Fruit fly (Drosophila melanogaster): Measurements from ENCODE around the gene ro.

ro gene

DNA sequence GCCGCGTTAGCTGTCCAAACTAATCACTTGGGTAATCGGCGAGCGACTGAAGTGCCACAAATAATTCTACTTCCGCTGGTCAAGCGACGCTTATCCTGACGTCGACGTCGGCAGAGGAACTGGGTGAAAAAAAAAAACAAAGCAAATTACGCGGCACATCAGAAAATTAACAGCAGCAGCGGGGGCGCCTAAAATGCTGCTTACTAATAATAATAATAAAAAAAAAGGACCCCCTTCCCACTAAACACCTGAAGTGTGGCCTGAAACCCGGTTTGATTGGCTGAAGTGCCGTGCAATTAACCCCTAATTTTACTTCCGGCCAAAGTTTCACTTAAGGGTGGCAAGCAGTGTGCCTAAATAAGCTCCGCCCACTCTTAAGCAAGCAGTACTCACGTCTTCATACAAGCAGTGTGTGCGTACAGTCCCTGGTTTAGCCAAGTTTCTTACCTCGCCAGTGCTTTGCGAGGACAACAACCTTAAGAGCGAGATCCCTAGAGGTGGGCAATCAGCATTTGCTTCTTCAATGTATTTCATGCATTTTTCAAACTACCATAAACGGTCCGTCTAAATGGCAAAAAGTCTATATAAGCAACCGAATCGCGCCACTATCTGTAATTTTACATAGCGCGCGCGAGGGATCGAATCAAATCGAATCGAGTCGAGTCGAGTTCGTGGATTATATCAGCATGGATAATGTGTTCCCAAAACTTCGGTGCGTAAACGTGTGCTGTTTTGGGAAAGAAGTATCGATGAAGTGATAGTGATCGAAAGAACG is at the start of gene ro, which contains the start of gene T48:
Gene ro, minus strand, starts transcription at position 51 of the 775 bp plus-strand sequence.
Gene T48, plus strand, starts transcription at position 614 of the 775 bp plus-strand sequence.
- TF ChIP-seq CG8478 (optimal IDR thresholded peaks at IDR 0.05) (no peak), CTCF (optimal IDR thresholded peaks at IDR 0.05) (peak; percentile 80 to 86)

DNA sequence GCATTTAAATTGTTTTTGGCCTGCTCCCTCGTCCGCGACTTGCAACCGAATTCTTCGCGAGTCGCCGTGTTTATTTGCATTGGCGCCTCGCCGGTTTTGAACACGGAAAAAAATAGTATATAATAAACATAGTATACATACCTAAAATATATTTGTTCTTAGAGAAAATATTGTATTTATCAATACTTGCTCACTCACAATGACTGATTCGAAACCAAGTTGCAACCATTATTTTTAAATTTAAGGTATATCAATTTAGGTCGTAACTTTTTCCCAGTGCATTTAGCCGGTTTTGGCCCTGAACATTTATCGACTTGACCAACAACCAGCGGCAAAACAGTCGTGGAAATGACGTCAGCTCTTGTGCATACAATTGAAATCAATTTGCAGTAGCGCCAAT is 47.5 kb upstream of the ro start:
- TF ChIP-seq CTCF (optimal IDR thresholded peaks at IDR 0.05), result no peak
- TF ChIP-seq CG8478 (optimal IDR thresholded peaks at IDR 0.05), result no peak

DNA sequence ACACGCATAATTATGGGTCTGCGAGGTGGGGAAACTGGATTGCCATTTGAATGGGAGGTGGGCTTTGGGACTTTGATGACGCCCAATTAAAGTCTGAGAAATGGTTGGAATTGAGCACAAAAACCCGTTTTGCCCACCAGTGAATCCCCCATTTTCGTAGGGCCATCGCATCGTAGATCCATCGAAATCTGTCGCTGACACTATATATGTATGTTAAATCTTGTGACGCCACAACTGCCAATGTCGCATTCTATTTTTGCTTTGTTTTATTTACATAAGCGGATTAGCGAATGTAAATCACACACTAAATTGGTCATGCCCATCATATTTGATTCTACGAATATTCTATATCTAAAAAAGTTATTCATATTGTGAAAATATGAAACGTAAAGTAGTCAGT is 45.5 kb upstream of the ro start:
- TF ChIP-seq CTCF (optimal IDR thresholded peaks at IDR 0.05), result no peak

DNA sequence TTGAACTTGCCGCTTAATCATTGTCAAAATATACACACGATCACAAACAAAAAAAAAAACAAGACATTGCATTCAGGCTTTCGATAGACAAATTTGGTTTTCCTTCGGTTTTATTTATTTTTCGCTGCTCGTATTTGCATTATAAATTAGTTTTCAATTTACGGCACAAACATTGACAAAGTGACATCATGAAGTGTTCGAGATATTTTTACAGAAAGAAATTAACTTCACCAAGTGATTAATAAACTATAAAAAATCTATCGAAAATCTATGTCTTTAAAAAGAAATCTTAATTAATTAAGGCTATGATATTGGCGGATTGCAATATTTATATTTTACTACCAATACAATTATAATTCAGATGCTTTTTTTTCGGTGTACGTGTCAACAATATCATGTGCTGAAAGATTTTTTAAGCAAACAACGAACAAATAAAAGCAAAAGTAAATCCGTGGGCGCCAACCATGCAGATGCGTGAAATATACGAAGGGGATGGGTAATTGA is 42.9 kb upstream of the ro start:
- no peak for TF ChIP-seq CG8478 (optimal IDR thresholded peaks at IDR 0.05)
- no peak for TF ChIP-seq CTCF (optimal IDR thresholded peaks at IDR 0.05)

DNA sequence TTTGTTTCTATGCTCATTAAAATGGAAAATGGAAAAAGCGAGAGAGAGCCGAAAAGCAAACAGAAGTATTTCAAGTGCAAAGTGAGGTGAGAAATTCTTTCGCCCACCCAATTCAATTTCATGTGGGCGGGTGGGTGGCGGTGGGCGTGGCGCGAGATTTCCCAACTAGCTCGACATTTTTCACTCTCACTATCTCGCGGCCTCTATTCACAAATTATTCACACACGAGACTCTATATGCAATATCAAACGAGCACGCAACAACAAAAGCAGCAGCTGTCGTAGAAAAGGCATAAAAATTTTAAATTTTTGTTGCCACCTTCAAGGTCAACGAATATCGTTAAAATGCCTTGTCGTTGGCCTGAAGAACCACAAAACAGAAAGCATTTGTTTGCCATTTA is 37.9 kb upstream of the ro start:
- TF ChIP-seq CTCF (optimal IDR thresholded peaks at IDR 0.05), result no peak
- no peak for TF ChIP-seq CG8478 (optimal IDR thresholded peaks at IDR 0.05)

DNA sequence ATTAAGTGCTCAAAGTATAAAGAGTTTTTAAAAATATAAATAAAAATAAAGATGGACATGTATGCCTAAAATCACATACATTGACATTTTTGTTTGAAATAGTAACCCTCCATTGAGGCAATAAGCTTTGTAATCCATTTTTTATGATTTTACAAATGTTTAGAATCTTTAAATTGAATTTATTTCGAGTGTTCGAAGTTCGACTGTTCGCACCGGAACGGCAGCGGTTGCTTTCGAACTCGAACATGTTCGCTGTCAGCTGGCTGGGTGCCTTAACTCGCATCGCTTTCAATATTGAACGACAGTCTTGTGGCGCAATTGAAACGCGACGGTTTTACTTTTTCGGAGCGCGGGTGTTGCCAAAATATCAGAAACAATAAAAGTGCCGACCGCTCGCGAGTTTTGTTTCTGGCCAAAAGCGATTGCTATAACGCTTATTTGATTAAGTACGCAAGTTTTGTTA is 34.5 kb upstream of the ro start, which contains the start of gene CG46339:
Gene CG46339, plus strand, starts transcription at position 299 of the 463 bp plus-strand sequence.
- TF ChIP-seq CG8478 (optimal IDR thresholded peaks at IDR 0.05) (no peak), CTCF (optimal IDR thresholded peaks at IDR 0.05) (no peak)

DNA sequence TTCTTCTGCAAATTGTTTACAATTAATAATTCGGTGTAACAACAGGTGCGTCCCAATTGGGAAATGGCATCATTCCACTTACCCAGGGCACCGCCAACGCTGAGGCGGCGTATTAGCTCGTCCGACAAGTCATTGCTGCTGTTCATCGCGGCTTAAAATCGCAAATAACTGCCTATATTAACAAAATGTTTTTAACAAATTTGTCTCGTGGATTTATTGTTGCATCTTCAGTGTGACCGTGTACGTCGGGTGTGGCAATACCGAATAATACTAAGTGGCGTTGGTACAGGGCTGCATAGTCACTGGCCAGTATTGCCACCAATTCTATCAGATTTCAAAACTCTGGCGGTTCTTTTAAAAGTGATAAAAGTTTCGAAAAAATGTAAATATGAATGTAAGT is 31.6 kb upstream of the ro start, which contains the start of gene Ets97D:
Gene Ets97D, minus strand, starts transcription at position 272 of the 400 bp plus-strand sequence.
- no peak for TF ChIP-seq CG8478 (optimal IDR thresholded peaks at IDR 0.05)
- peak in 1 of 2 experiments; percentile 26 for TF ChIP-seq CTCF (optimal IDR thresholded peaks at IDR 0.05)

DNA sequence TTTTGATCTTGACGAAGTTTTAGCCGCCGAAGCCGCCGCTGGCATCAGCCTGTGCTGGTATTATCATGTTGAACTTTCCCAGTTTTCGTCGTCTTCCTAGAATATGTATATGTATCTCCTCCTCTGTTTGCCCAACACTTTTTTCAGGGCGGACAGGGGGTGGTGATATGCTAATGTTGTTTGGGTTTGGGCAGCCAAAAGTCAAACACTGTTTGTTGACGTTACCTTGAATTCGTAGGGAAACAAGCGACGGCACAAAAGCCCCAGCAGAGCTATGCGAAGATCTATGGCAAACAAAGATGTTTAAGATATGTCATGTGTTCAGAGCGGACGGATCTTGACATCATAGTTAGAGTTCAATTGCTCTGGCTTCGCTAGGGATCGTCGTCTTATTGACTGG is 27.8 kb upstream of the ro start:
- TF ChIP-seq CG8478 (optimal IDR thresholded peaks at IDR 0.05) (no peak), CTCF (optimal IDR thresholded peaks at IDR 0.05) (no peak)

DNA sequence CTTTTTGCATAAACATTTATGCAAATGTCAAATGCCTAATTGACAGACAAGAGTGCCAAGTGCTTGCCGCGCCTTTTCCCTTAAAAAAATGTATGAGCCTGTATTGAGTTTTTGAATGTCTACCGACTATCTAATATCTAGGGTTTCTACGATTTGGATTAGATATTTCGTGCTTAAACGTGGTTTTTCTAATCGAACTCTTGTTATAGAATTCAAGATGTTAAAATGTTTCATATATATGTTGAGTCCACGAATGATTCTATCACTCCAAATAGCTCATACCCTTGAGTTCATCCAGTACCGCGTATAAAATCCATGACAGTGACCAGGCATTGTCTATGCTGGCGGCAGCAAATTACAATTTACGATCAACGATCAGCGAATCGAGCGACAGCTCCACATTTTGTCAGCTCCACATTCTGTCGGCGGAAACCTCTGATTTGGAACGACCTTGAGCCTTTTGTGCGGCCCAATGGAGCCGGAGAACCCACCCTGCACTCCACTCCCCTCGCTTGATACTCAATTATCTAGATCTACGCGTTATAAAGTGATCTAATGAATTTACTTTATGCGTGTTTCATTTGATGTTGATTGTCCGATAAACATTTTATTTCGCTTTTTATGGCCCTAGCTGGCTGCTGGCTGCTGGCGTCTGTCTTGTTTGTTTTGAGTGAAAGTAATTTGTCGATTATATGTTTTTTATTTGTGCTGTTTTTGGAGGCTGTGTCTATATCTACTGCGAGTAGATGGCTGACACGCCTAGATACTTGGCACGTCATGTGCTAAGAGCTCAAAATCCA is 25.9 kb upstream of the ro start:
- TF ChIP-seq CTCF (optimal IDR thresholded peaks at IDR 0.05) (no peak), CG8478 (optimal IDR thresholded peaks at IDR 0.05) (no peak)

DNA sequence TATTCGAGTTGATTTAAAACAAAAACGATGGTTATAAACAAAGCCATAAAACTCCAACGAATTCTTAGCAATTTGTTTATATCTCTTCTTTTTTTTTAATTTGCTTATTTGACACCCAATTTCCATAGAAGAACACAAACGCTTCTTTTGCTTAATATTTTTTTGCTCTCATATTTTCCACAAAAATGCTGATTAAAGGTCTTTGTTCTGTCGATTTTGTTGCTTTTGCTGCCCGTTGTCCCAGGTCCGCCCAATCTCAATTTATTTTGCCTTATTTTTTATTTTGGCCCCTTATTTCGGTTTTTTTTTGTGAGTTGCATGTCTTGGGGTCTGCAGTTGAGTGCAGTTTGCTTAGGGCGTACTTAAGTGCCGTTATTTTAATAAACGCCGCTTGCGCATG is 25.1 kb upstream of the ro start:
- TF ChIP-seq CTCF (optimal IDR thresholded peaks at IDR 0.05) (no peak), CG8478 (optimal IDR thresholded peaks at IDR 0.05) (no peak)

DNA sequence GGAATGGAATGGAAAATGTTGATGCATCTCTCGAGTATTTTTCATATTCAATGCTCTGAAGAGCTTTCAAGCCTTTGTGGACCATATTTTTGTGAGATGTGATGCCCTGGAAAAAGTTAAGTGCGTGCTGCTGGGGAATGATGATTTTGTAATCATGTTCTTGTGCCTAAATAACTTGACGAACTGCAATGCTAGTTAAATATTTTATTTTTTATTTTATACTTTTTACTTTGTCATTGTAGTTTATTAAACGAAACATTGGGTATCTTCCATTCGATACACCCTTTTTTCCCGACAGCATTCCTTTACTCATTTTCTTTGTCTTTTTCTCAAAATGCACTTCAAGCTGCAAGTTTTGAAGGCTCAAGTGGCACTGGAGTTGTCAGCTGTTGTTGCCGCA is 19.0 kb upstream of the ro start:
- TF ChIP-seq CTCF (optimal IDR thresholded peaks at IDR 0.05) (no peak), CG8478 (optimal IDR thresholded peaks at IDR 0.05) (no peak)

DNA sequence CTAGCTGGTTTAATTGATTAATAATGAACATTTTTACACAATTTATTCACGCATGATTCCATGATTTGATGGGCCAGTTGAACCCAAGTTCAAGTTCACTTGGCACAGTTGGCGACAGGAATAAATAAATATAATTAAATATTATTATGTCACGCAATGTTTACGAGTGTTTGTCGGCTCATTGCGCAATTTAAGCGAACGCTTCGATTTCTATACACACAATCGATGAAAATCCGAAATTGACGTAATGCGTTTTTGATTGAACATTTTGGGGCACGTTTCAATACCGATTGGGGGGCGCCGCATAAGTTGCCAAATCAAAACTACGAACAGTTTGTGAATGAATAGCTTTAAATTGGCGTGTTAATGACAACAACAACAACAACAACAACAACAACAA is 16.3 kb upstream of the ro start:
- TF ChIP-seq CG8478 (optimal IDR thresholded peaks at IDR 0.05) (no peak), CTCF (optimal IDR thresholded peaks at IDR 0.05) (no peak)

DNA sequence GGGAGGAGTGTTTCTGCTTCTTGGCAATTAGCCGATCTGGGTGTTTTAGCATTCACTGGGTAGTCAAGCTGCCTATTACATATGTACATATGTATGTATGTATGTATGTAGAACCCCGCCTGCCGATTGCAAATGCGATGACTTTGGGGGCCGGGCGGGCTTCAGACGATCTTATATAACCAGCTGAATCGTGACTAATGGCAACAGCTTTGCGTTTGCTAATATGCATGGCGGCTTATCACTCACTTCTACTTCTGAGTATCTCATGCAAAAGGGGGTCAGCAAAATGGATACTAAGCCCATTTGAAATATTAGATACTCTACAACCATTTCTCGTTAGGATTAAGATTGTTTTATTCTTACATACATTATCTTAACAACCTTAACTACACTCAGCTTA is 15.3 kb upstream of the ro start:
- TF ChIP-seq CTCF (optimal IDR thresholded peaks at IDR 0.05) (no peak), CG8478 (optimal IDR thresholded peaks at IDR 0.05) (no peak)

DNA sequence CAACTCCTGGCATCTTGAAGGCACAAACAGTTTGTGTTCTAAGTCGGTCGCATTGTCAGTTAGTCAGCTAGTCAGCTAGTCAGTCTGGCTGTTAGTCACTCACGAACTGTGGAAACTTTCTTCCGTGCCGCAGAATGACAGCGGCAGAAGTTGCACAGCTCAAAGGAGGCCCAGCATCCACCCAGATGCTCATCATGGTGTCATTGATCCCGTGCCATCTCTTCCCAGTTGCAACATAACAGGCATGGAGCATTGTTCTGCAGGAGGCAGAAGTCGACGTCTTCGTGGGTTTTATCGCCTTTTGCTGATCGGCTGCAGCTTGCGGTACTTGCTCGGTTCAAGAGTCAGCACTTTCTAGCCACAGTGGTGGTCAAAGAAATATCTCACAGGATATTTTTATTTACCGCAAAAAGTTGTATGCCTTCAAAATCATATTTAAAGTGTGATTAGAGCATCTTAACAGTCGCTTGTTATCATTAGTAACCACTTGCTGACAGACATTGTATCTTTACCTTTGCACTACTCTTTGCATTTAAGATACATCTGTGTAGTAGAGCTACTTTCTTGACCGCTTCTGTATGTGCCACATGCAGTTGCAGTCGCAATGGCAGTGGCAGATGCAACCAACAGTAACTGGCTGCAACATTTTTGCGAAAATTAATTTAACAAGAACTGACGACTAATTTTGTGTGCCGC is 12.8 kb upstream of the ro start:
- TF ChIP-seq CTCF (optimal IDR thresholded peaks at IDR 0.05) (no peak), CG8478 (optimal IDR thresholded peaks at IDR 0.05) (no peak)

DNA sequence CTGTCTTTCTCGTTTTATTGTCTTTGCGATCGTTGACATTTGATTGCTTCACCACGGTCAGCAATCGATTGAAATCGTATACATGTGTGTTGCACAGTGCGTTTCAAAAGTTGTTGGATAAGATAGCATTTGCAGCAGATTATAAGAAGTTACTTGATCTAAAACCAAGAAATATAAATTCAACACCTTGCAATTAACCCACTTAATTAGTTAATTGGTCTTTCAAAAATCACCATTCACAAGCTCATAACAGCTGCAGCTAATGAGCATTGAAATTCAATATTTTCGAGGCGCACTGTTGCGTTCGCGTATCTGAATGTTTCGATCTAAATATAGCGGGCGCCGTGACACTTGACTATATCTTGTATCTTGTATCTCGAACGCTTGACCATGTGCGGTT is 11.8 kb upstream of the ro start:
- TF ChIP-seq CTCF (optimal IDR thresholded peaks at IDR 0.05) (no peak), CG8478 (optimal IDR thresholded peaks at IDR 0.05) (no peak)

All from S2 (cell line).